Worm (Caenorhabditis elegans) whole organism, L2 larva: ENCODE results near the gene nhr-208.

Source experiments
- C34F6.9 ChIP-seq: fragments of 150-350 bp; optimal IDR thresholded peaks from 2 replicates; lab custom pipeline; 2014; ENCODE audit warnings: missing biosample characterization, missing genetic modification characterization
- R02D3.7 ChIP-seq: fragments of 150-350 bp; optimal IDR thresholded peaks from 2 replicates; lab custom pipeline; 2014; ENCODE audit warnings: missing biosample characterization, missing genetic modification characterization
- Y55F3AM.14 ChIP-seq: fragments of 200-800 bp; sonication (Bioruptor generic); optimal IDR thresholded peaks from 2 replicates; lab custom pipeline; 2018; ENCODE audit warnings: mild to moderate bottlenecking, missing genetic modification characterization, missing compliant biosample characterization
- ZK546.5 ChIP-seq: sonication (generic microtip); optimal IDR thresholded peaks from 2 replicates; lab custom pipeline; 2017; ENCODE audit warnings: missing biosample characterization, missing genetic modification characterization
- alr-1 ChIP-seq: fragments of 150-350 bp; optimal IDR thresholded peaks from 2 replicates; lab custom pipeline; 2014; ENCODE audit warnings: missing biosample characterization, missing genetic modification characterization
- aly-2 ChIP-seq: fragments of 150-350 bp; optimal IDR thresholded peaks from 2 replicates; lab custom pipeline; 2014; ENCODE audit warnings: missing biosample characterization, missing genetic modification characterization
- blmp-1 ChIP-seq: sonication (generic microtip); optimal IDR thresholded peaks from 2 replicates; lab custom pipeline; 2017; ENCODE audit warnings: missing genetic modification characterization, mild to moderate bottlenecking, missing compliant biosample characterization, antibody characterized with exemption, moderate library complexity; ENCODE audit not compliant: insufficient read depth
- ceh-16 ChIP-seq: fragments of 150-350 bp; optimal IDR thresholded peaks from 2 replicates; lab custom pipeline; 2014; ENCODE audit warnings: missing biosample characterization, missing genetic modification characterization
- crh-2 ChIP-seq: sonication (generic microtip); optimal IDR thresholded peaks from 2 replicates; lab custom pipeline; 2017; ENCODE audit warnings: missing biosample characterization, missing genetic modification characterization
- dmd-4 ChIP-seq: sonication (generic microtip); optimal IDR thresholded peaks from 2 replicates; lab custom pipeline; 2017; ENCODE audit warnings: missing biosample characterization, missing genetic modification characterization
- egl-27 ChIP-seq: sonication (generic microtip); optimal IDR thresholded peaks from 3 replicates; lab custom pipeline; 2017; ENCODE audit warnings: missing biosample characterization, missing genetic modification reagents, missing genetic modification characterization
- elt-1 ChIP-seq: fragments of 150-350 bp; optimal IDR thresholded peaks from 2 replicates; lab custom pipeline; 2014; ENCODE audit warnings: missing biosample characterization, missing genetic modification characterization
- elt-3 ChIP-seq: sonication (generic microtip); optimal IDR thresholded peaks from 2 replicates; lab custom pipeline; 2017; ENCODE audit warnings: missing biosample characterization, missing genetic modification characterization
- fos-1 ChIP-seq: fragments of 150-350 bp; optimal IDR thresholded peaks from 2 replicates; lab custom pipeline; 2014; ENCODE audit warnings: missing biosample characterization, missing genetic modification characterization
- gmeb-1 ChIP-seq: fragments of 150-350 bp; optimal IDR thresholded peaks from 2 replicates; lab custom pipeline; 2014; ENCODE audit warnings: missing biosample characterization, missing genetic modification characterization
- lin-11 ChIP-seq: fragments of 150-350 bp; sonication (generic microtip); optimal IDR thresholded peaks from 2 replicates; lab custom pipeline; 2014; ENCODE audit warnings: missing biosample characterization, missing genetic modification characterization, inconsistent platforms, mixed read lengths
- lsy-2 ChIP-seq, 2 experiments: fragments of 150-350 bp in 1 of 2; sonication (generic microtip) in 1 of 2; optimal IDR thresholded peaks; 2 replicates each; lab custom pipeline; 2014 to 2017; ENCODE audit warnings: missing biosample characterization in 2 of 2, missing genetic modification characterization in 2 of 2
- mab-5 ChIP-seq: fragments of 150-350 bp; optimal IDR thresholded peaks from 2 replicates; lab custom pipeline; 2014; ENCODE audit warnings: missing biosample characterization, missing genetic modification characterization
- mbf-1 ChIP-seq: sonication (generic microtip); optimal IDR thresholded peaks from 2 replicates; lab custom pipeline; 2017; ENCODE audit warnings: missing biosample characterization, missing genetic modification characterization
- mdl-1 ChIP-seq, 2 experiments: fragments of 150-350 bp in 1 of 2; sonication (generic microtip) in 1 of 2; optimal IDR thresholded peaks; 2 replicates each; lab custom pipeline; 2017; ENCODE audit warnings: missing biosample characterization in 2 of 2, missing genetic modification characterization in 2 of 2
- nhr-10 ChIP-seq: sonication (generic microtip); optimal IDR thresholded peaks from 2 replicates; lab custom pipeline; 2017; ENCODE audit warnings: missing biosample characterization, missing genetic modification characterization
- nhr-11 ChIP-seq: fragments of 150-350 bp; optimal IDR thresholded peaks from 2 replicates; lab custom pipeline; 2014; ENCODE audit warnings: missing biosample characterization, missing genetic modification characterization
- nhr-12 ChIP-seq: fragments of 150-350 bp; optimal IDR thresholded peaks from 2 replicates; lab custom pipeline; 2014; ENCODE audit warnings: missing biosample characterization, missing genetic modification characterization
- nhr-129 ChIP-seq: fragments of 150-350 bp; optimal IDR thresholded peaks from 2 replicates; lab custom pipeline; 2014; ENCODE audit warnings: missing biosample characterization, missing genetic modification characterization
- nhr-21 ChIP-seq: fragments of 150-350 bp; optimal IDR thresholded peaks from 2 replicates; lab custom pipeline; 2014; ENCODE audit warnings: missing biosample characterization, missing genetic modification characterization
- nhr-23 ChIP-seq: fragments of 150-350 bp; optimal IDR thresholded peaks from 2 replicates; lab custom pipeline; 2014; ENCODE audit warnings: missing biosample characterization, missing genetic modification reagents, missing genetic modification characterization
- nhr-25 ChIP-seq: fragments of 150-350 bp; sonication (generic microtip); optimal IDR thresholded peaks from 3 replicates; lab custom pipeline; 2014; ENCODE audit warnings: missing biosample characterization, missing genetic modification characterization
- nhr-6 ChIP-seq: fragments of 150-350 bp; optimal IDR thresholded peaks from 2 replicates; lab custom pipeline; 2014; ENCODE audit warnings: missing biosample characterization, missing genetic modification characterization
- peb-1 ChIP-seq: fragments of 150-350 bp; optimal IDR thresholded peaks from 2 replicates; lab custom pipeline; 2014; ENCODE audit warnings: missing biosample characterization, missing genetic modification characterization
- skn-1 ChIP-seq: sonication (generic microtip); optimal IDR thresholded peaks from 2 replicates; lab custom pipeline; 2017; ENCODE audit warnings: missing biosample characterization, missing genetic modification characterization
- sma-3 ChIP-seq: sonication (generic microtip); optimal IDR thresholded peaks from 2 replicates; lab custom pipeline; 2016; ENCODE audit warnings: missing genetic modification reagents, missing genetic modification characterization, missing compliant biosample characterization
- sma-9 ChIP-seq, 2 experiments: fragments of 150-350 bp in 1 of 2; sonication (generic microtip) in 1 of 2; optimal IDR thresholded peaks; 2 replicates each; lab custom pipeline; 2014 to 2016; ENCODE audit warnings: missing genetic modification characterization in 2 of 2, mild to moderate bottlenecking in 1 of 2, missing biosample characterization in 1 of 2, missing compliant biosample characterization in 1 of 2, missing genetic modification reagents in 1 of 2, moderate library complexity in 1 of 2
- snpc-4 ChIP-seq: fragments of 150-350 bp; optimal IDR thresholded peaks from 2 replicates; lab custom pipeline; 2014; ENCODE audit warnings: missing biosample characterization, missing genetic modification characterization
- unc-39 ChIP-seq: fragments of 150-350 bp; optimal IDR thresholded peaks from 2 replicates; lab custom pipeline; 2014; ENCODE audit warnings: missing biosample characterization, missing genetic modification characterization
- unc-55 ChIP-seq: fragments of 150-350 bp; sonication (generic microtip); optimal IDR thresholded peaks from 3 replicates; lab custom pipeline; 2014; ENCODE audit warnings: missing biosample characterization, missing genetic modification reagents, missing genetic modification characterization
- unc-62 ChIP-seq: fragments of 150-350 bp; optimal IDR thresholded peaks from 2 replicates; lab custom pipeline; 2014; ENCODE audit warnings: missing biosample characterization, missing genetic modification reagents, missing genetic modification characterization
- zag-1 ChIP-seq: fragments of 150-350 bp; optimal IDR thresholded peaks from 2 replicates; lab custom pipeline; 2014; ENCODE audit warnings: missing biosample characterization, missing genetic modification characterization
- ztf-11 ChIP-seq: sonication (generic microtip); optimal IDR thresholded peaks from 2 replicates; lab custom pipeline; 2017; ENCODE audit warnings: missing biosample characterization, missing genetic modification characterization
- ztf-4 ChIP-seq: fragments of 150-350 bp; optimal IDR thresholded peaks from 2 replicates; lab custom pipeline; 2014; ENCODE audit warnings: missing biosample characterization, missing genetic modification characterization

The nhr-208 gene

DNA sequence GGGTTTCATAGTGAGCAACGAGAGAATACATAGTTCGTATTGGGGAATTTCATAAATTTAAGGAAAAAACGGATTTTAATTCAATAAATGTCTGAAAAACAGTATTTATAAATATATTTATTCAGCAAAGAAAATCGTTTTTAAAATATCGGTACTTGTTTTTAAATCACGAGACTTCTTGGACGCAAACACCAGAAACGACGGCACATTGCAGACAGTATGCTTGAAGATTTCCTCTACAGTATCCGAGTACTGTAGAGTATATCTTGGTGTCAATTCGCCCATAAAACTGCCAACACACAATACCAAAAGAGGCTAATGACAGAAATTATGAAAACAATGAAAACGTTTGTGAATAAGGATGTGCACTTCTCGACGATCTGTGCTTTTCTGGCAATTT is 28.3 kb upstream of the nhr-208 start (continued):
- no peak for TF ChIP-seq aly-2 (tag; lab: Kevin White, UChicago)
- TF ChIP-seq snpc-4 (tag; lab: Kevin White, UChicago) = no peak
- TF ChIP-seq zag-1 (tag; lab: Kevin White, UChicago) = no peak
- TF ChIP-seq mbf-1 (tag; lab: Kevin White, UChicago) = no peak
- TF ChIP-seq unc-39 (tag; lab: Kevin White, UChicago) = no peak
- no peak for TF ChIP-seq nhr-25
- no peak for TF ChIP-seq peb-1
- TF ChIP-seq nhr-21 (tag; lab: Kevin White, UChicago) = no peak
- TF ChIP-seq sma-3 = peak; percentile 1
- TF ChIP-seq unc-62 = no peak
- no peak for TF ChIP-seq mab-5
- TF ChIP-seq skn-1 (tag; lab: Kevin White, UChicago) = no peak
- TF ChIP-seq nhr-10 (tag; lab: Kevin White, UChicago) = no peak
- peak; percentile 19 for TF ChIP-seq C34F6.9 (tag; lab: Kevin White, UChicago)
- TF ChIP-seq nhr-11 (tag; lab: Kevin White, UChicago) = no peak
- no peak for TF ChIP-seq R02D3.7
- TF ChIP-seq egl-27 = no peak

DNA sequence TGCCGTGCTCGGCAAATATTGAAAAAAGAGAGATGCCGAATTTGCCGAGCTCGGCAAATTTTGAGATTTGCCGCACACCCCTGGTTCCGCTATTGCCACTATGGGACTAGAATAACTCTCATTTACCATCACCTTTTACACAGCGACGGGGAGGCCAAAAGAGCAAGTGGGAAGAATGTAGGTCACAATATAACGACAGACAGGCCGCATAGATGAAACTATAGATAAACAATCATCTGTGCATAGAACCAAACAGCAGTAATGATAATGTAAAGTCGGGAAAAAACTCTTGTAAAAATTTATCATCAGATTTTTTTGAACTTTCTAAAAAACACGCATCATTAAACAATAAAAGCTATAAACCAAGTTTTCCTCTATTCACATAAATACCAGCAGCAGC is 25.7 kb upstream of the nhr-208 start, which contains the start of gene kmo-2:
Gene kmo-2, minus strand, starts transcription at position 101 of the 400 bp plus-strand sequence.
- TF ChIP-seq mbf-1 (tag; lab: Kevin White, UChicago) = no peak
- TF ChIP-seq elt-1 (tag; lab: Kevin White, UChicago) = no peak
- no peak for TF ChIP-seq peb-1
- TF ChIP-seq ZK546.5 (tag; lab: Kevin White, UChicago) = no peak
- TF ChIP-seq snpc-4 (tag; lab: Kevin White, UChicago) = no peak
- TF ChIP-seq ztf-11 (tag; lab: Kevin White, UChicago) = no peak
- no peak for TF ChIP-seq nhr-10 (tag; lab: Kevin White, UChicago)
- TF ChIP-seq ceh-16 (tag; lab: Kevin White, UChicago) = no peak
- TF ChIP-seq nhr-23 = no peak
- no peak for TF ChIP-seq skn-1 (tag; lab: Kevin White, UChicago)
- TF ChIP-seq elt-3 (tag; lab: Kevin White, UChicago) = no peak
- no peak for TF ChIP-seq fos-1 (tag; lab: Kevin White, UChicago)
- no peak for TF ChIP-seq nhr-21 (tag; lab: Kevin White, UChicago)

DNA sequence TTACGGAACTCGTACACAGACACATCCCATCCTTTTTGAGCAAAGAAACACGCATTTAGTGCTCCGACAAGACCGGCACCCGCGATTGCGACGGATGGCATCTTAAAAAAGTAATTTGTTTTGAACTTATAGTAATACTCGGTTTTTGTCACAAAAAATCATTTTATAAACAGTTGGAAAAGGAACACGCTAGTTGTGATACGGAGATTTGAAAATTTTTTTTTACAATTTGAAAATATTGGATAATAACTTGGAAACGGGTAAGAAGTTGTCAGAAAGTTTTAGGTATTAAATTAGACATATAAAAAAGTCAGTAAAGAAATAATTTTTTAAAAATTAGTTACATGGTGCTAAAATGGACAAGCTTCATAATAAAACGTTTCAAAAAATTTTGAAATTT is 23.7 kb upstream of the nhr-208 start, which contains the start of gene kmo-1:
Gene kmo-1, minus strand, starts transcription at position 101 of the 400 bp plus-strand sequence.
- TF ChIP-seq mdl-1 (tag; optimal IDR thresholded peaks at IDR 0.05; lab: Kevin White, UChicago) (no peak), unc-62 (no peak), ztf-4 (tag; lab: Kevin White, UChicago) (no peak), lin-11 (tag; lab: Kevin White, UChicago) (no peak), nhr-12 (tag; lab: Kevin White, UChicago) (no peak), alr-1 (tag; lab: Kevin White, UChicago) (no peak), nhr-6 (no peak), R02D3.7 (no peak), gmeb-1 (tag; lab: Kevin White, UChicago) (no peak), mbf-1 (tag; lab: Kevin White, UChicago) (no peak), Y55F3AM.14 (GFP tag; lab: Kevin White, UChicago) (no peak), nhr-25 (no peak), elt-1 (tag; lab: Kevin White, UChicago) (no peak), lsy-2 (tag; optimal IDR thresholded peaks at IDR 0.05; lab: Kevin White, UChicago) (no peak), mab-5 (no peak), ztf-11 (tag; lab: Kevin White, UChicago) (no peak), unc-55 (GFP tag; lab: Kevin White, UChicago) (no peak), dmd-4 (tag; lab: Kevin White, UChicago) (no peak), peb-1 (no peak), skn-1 (tag; lab: Kevin White, UChicago) (no peak)

DNA sequence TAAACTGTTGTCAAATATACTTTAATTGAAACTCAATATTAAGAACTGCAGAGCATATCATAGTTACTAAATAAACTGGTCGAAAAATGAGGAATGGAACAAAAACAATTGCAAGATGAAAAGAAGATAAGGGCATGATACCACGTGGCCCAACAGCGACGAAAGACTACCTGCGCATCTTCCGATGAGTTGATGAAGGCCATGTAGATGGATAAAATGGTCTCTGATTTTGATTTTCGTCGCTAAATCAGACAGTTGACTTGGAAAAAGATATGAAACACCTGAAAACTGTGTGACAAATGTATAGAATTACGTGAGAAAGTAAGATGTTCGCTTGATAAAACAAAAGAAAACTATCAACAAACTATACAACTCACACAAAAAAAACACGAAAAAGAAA is 22.6 kb upstream of the nhr-208 start:
- TF ChIP-seq mab-5 (no peak), blmp-1 (tag; lab: Kevin White, UChicago) (peak; percentile 43), fos-1 (tag; lab: Kevin White, UChicago) (peak; percentile 33), nhr-25 (peak; percentile 44), mdl-1 (tag; optimal IDR thresholded peaks at IDR 0.05; lab: Kevin White, UChicago) (peak; percentile 27 to 34), ceh-16 (tag; lab: Kevin White, UChicago) (no peak), sma-3 (peak; percentile 29), sma-9 (GFP tag; optimal IDR thresholded peaks at IDR 0.05; lab: Kevin White, UChicago) (peak; percentile 60), sma-9 (tag; optimal IDR thresholded peaks at IDR 0.05; lab: Kevin White, UChicago) (no peak), crh-2 (tag; lab: Kevin White, UChicago) (peak; percentile 43), nhr-21 (tag; lab: Kevin White, UChicago) (peak; percentile 54), alr-1 (tag; lab: Kevin White, UChicago) (no peak), nhr-129 (tag; lab: Kevin White, UChicago) (peak; percentile 34)
